Worm (Caenorhabditis elegans) whole organism, early embryonic: ENCODE data around the gene vps-29.
A peak's percentile ranks its signal among the peaks of the same experiment; 100 is the strongest.

Source experiments
- F13C5.2 ChIP-seq: sonication (generic microtip); optimal IDR thresholded peaks from 2 replicates; lab custom pipeline; 2017; ENCODE audit warnings: mild to moderate bottlenecking, missing genetic modification characterization, inconsistent platforms, missing compliant biosample characterization
- aly-1 ChIP-seq: sonication (generic microtip); optimal IDR thresholded peaks from 2 replicates; lab custom pipeline; 2016; ENCODE audit warnings: missing genetic modification characterization, missing compliant biosample characterization
- ama-1 ChIP-seq: fragments of 150-350 bp; optimal IDR thresholded peaks from 2 replicates; lab custom pipeline; 2014
- ceh-36 ChIP-seq: sonication (generic microtip); optimal IDR thresholded peaks from 2 replicates; lab custom pipeline; 2016; ENCODE audit warnings: missing genetic modification characterization, inconsistent platforms, missing compliant biosample characterization
- flt-1 ChIP-seq: fragments of 200-800 bp; sonication (Bioruptor generic); IDR thresholded peaks from 2 replicates; pipeline ENCODE4 v1.3.6; 2022; ENCODE audit warnings: missing genetic modification characterization, missing compliant biosample characterization
- hmbx-1 ChIP-seq: sonication (generic microtip); optimal IDR thresholded peaks from 2 replicates; lab custom pipeline; 2016; ENCODE audit warnings: mild to moderate bottlenecking, missing genetic modification characterization, missing compliant biosample characterization
- hmg-4 ChIP-seq: fragments of 200-800 bp; sonication (Bioruptor generic); optimal IDR thresholded peaks from 2 replicates; lab custom pipeline; 2018; ENCODE audit warnings: mild to moderate bottlenecking, missing genetic modification characterization, missing compliant biosample characterization
- hnd-1 ChIP-seq: sonication (generic microtip); optimal IDR thresholded peaks from 2 replicates; lab custom pipeline; 2016; ENCODE audit warnings: missing genetic modification characterization, missing compliant biosample characterization
- pes-1 ChIP-seq: fragments of 200-800 bp; sonication (Bioruptor generic); IDR thresholded peaks from 2 replicates; pipeline ENCODE4 v1.3.6; 2022; ENCODE audit warnings: missing genetic modification reagents, missing genetic modification characterization, missing compliant biosample characterization
- scrt-1 ChIP-seq: fragments of 200-800 bp; sonication (Bioruptor generic); IDR thresholded peaks from 2 replicates; pipeline ENCODE4 v1.3.6; 2022; ENCODE audit warnings: missing genetic modification characterization, missing compliant biosample characterization
- sea-1 ChIP-seq: fragments of 200-800 bp; sonication (Bioruptor generic); conservative IDR thresholded peaks from 2 replicates; pipeline ENCODE4 v1.3.6; 2022; ENCODE audit warnings: missing genetic modification characterization, missing compliant biosample characterization
- tbx-37 ChIP-seq: fragments of 200-800 bp; sonication (Bioruptor generic); conservative IDR thresholded peaks from 2 replicates; pipeline ENCODE4 v1.3.6; 2022; ENCODE audit warnings: missing genetic modification reagents, missing genetic modification characterization, missing compliant biosample characterization

DNA sequence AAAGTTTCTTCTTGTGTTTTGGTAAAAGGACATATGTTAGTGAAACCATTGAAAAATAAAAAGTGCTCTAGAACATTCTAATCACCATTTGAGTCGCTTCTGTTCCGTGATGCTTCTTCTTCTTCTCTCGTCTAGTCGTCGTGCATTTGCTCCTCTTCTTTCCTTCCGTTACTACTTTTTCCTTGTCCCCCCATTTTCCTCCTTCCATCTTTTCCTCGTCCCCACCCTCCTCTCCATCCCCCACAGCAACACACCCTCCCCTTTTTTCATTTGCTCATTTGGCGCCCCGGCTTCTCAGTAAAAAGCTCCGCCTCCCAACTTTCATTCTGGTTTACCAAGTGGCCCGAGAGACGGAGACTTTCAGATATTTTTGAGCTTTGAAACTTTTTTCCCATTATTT, 38.9 kb upstream of the vps-29 start:
- TF ChIP-seq sea-1 (GFP tag; lab: Robert Waterston, UW), result no peak
- TF ChIP-seq scrt-1 (GFP tag; lab: Robert Waterston, UW), result 0 out of 2 replicates have a peak, but pooled peaks have one; percentile 33
- TF ChIP-seq ama-1, result no peak
- no peak for TF ChIP-seq tbx-37 (GFP tag; lab: Robert Waterston, UW)
- no peak for TF ChIP-seq flt-1 (GFP tag; lab: Robert Waterston, UW)
- no peak for TF ChIP-seq F13C5.2 (tag; lab: Kevin White, UChicago)
- TF ChIP-seq ceh-36, result no peak
- TF ChIP-seq hmg-4, result no peak
- TF ChIP-seq hmbx-1 (tag; lab: Kevin White, UChicago), result no peak
- TF ChIP-seq pes-1, result no peak
- TF ChIP-seq hnd-1 (tag; lab: Kevin White, UChicago), result no peak
- no peak for TF ChIP-seq aly-1
